Fruit fly (Drosophila melanogaster) whole organism, prepupa: ENCODE measurements around the gene rho-4.

Source experiments
- CG11762 ChIP-seq: fragments of 200-800 bp; sonication (Bioruptor generic); optimal IDR thresholded peaks from 3 replicates; lab custom pipeline; 2016; ENCODE audit warnings: missing biosample characterization, missing genetic modification characterization; ENCODE audit not compliant: insufficient read depth
- CG34406 ChIP-seq: fragments of 200-800 bp; sonication (Bioruptor generic); optimal IDR thresholded peaks from 3 replicates; lab custom pipeline; 2016; ENCODE audit warnings: missing biosample characterization, missing genetic modification characterization
- CG6276 ChIP-seq: fragments of 200-800 bp; sonication (Bioruptor generic); optimal IDR thresholded peaks from 2 replicates; lab custom pipeline; 2017; ENCODE audit warnings: missing biosample characterization, mild to moderate bottlenecking, missing genetic modification characterization
- CG8119 ChIP-seq: fragments of 200-800 bp; sonication (Bioruptor generic); IDR thresholded peaks from 3 replicates; pipeline ENCODE4 v1.3.6; 2022; ENCODE audit warnings: missing biosample characterization, missing genetic modification characterization
- CG8319 ChIP-seq: fragments of 200-800 bp; sonication (Bioruptor generic); optimal IDR thresholded peaks from 3 replicates; lab custom pipeline; 2016; ENCODE audit warnings: missing biosample characterization, missing genetic modification characterization
- Ets21C ChIP-seq: fragments of 200-800 bp; sonication (Bioruptor generic); optimal IDR thresholded peaks from 3 replicates; lab custom pipeline; 2016; ENCODE audit warnings: missing biosample characterization, missing genetic modification characterization
- topi ChIP-seq: fragments of 200-800 bp; sonication (Bioruptor generic); optimal IDR thresholded peaks from 3 replicates; lab custom pipeline; 2016; ENCODE audit warnings: missing biosample characterization, missing genetic modification characterization

dm6 chrX:11640477-11640876 lies 40.8 kb downstream of the rho-4 start:
- TF ChIP-seq Ets21C = no peak
- no peak for TF ChIP-seq CG8119 (GFP tag; lab: Robert Waterston, UW)
- TF ChIP-seq CG8319 (GFP tag; lab: Kevin White, UChicago) = no peak
- no peak for TF ChIP-seq CG34406 (GFP tag; lab: Kevin White, UChicago)
- TF ChIP-seq CG11762 (GFP tag; lab: Kevin White, UChicago) = no peak
- no peak for TF ChIP-seq topi
- TF ChIP-seq CG6276 (GFP tag; lab: Kevin White, UChicago) = no peak
